Fruit fly (Drosophila melanogaster) whole organism, embryonic: Measurements from ENCODE around the gene Pex10.

ENCODE experiments used
- Ada2b ChIP-seq: fragments of 200-800 bp; sonication (Bioruptor generic); IDR thresholded peaks from 2 replicates; pipeline ENCODE4 v1.3.6; 2022; ENCODE audit warnings: missing biosample characterization, missing genetic modification characterization
- Antp ChIP-seq: fragments of 200-800 bp; sonication (Bioruptor generic); optimal IDR thresholded peaks from 3 replicates; lab custom pipeline; 2016; ENCODE audit warnings: missing biosample characterization, missing genetic modification characterization
- Atf3 ChIP-seq: fragments of 200-800 bp; sonication (Bioruptor generic); optimal IDR thresholded peaks from 3 replicates; lab custom pipeline; 2016; ENCODE audit warnings: missing biosample characterization, missing genetic modification characterization
- CG10209 ChIP-seq: fragments of 200-800 bp; sonication (Bioruptor generic); optimal IDR thresholded peaks from 3 replicates; lab custom pipeline; 2017; ENCODE audit warnings: missing biosample characterization, mild to moderate bottlenecking, missing genetic modification characterization, missing genetic modification reagents
- CG10543 ChIP-seq: fragments of 200-800 bp; sonication (Bioruptor generic); optimal IDR thresholded peaks from 3 replicates; lab custom pipeline; 2017; ENCODE audit warnings: missing biosample characterization, mild to moderate bottlenecking, missing genetic modification characterization, moderate library complexity
- CG11695 ChIP-seq: fragments of 200-800 bp; sonication (Bioruptor generic); IDR thresholded peaks from 3 replicates; pipeline ENCODE4 v1.3.6; 2022; ENCODE audit warnings: missing biosample characterization, missing genetic modification characterization
- CG11696 ChIP-seq: fragments of 200-800 bp; sonication (Bioruptor generic); IDR thresholded peaks from 2 replicates; pipeline ENCODE4 v1.3.6; 2022; ENCODE audit warnings: missing biosample characterization, missing genetic modification characterization
- CG11723 ChIP-seq: fragments of 200-800 bp; sonication (Bioruptor generic); optimal IDR thresholded peaks from 2 replicates; lab custom pipeline; 2017; ENCODE audit warnings: missing biosample characterization, mild to moderate bottlenecking, missing genetic modification characterization
- CG12104 ChIP-seq: fragments of 200-800 bp; sonication (Bioruptor generic); optimal IDR thresholded peaks from 3 replicates; lab custom pipeline; 2016; ENCODE audit warnings: missing biosample characterization, missing genetic modification characterization
- CG12391 ChIP-seq: fragments of 200-800 bp; sonication (Bioruptor generic); optimal IDR thresholded peaks from 3 replicates; lab custom pipeline; 2018; ENCODE audit warnings: missing biosample characterization, mild to moderate bottlenecking, missing genetic modification characterization, moderate library complexity
- CG12769 ChIP-seq: fragments of 200-800 bp; sonication (Bioruptor generic); optimal IDR thresholded peaks from 2 replicates; lab custom pipeline; 2019; ENCODE audit warnings: missing biosample characterization, mild to moderate bottlenecking, missing genetic modification characterization, moderate library complexity
- CG13287 ChIP-seq: fragments of 200-800 bp; sonication (Bioruptor generic); IDR thresholded peaks from 2 replicates; pipeline ENCODE4 v1.3.6; 2022; ENCODE audit warnings: missing biosample characterization, missing genetic modification characterization; ENCODE audit not compliant: partially characterized antibody
- CG1602 ChIP-seq: fragments of 200-800 bp; sonication (Bioruptor generic); optimal IDR thresholded peaks from 3 replicates; lab custom pipeline; 2016; ENCODE audit warnings: missing biosample characterization, missing genetic modification characterization
- CG16813 ChIP-seq: fragments of 200-800 bp; sonication (Bioruptor generic); IDR thresholded peaks from 3 replicates; pipeline ENCODE4 v1.3.6; 2022; ENCODE audit warnings: missing biosample characterization, missing genetic modification characterization; ENCODE audit not compliant: partially characterized antibody
- CG17361 ChIP-seq: fragments of 200-800 bp; sonication (Bioruptor generic); IDR thresholded peaks from 3 replicates; pipeline ENCODE4 v1.3.6; 2022; ENCODE audit warnings: missing biosample characterization, missing genetic modification characterization
- CG17802 ChIP-seq: fragments of 200-800 bp; sonication (Bioruptor generic); optimal IDR thresholded peaks from 2 replicates; lab custom pipeline; 2018; ENCODE audit warnings: missing biosample characterization, mild to moderate bottlenecking, missing genetic modification characterization, moderate library complexity
- CG3065 ChIP-seq: fragments of 200-800 bp; sonication (Bioruptor generic); optimal IDR thresholded peaks from 2 replicates; lab custom pipeline; 2016; ENCODE audit warnings: missing biosample characterization, missing genetic modification characterization
- CG31365 ChIP-seq: fragments of 200-800 bp; sonication (Bioruptor generic); optimal IDR thresholded peaks from 2 replicates; lab custom pipeline; 2018; ENCODE audit warnings: missing biosample characterization, mild to moderate bottlenecking, missing genetic modification characterization
- CG4328 ChIP-seq: fragments of 200-800 bp; sonication (Bioruptor generic); optimal IDR thresholded peaks from 3 replicates; lab custom pipeline; 2017; ENCODE audit warnings: missing biosample characterization, missing genetic modification reagents, missing genetic modification characterization
- CG6813 ChIP-seq: fragments of 200-800 bp; sonication (Bioruptor generic); optimal IDR thresholded peaks from 2 replicates; lab custom pipeline; 2017; ENCODE audit warnings: missing biosample characterization, missing genetic modification characterization, mild to moderate bottlenecking, moderate library complexity, missing genetic modification reagents
- CG8290 ChIP-seq, 3 experiments: fragments of 200-800 bp; sonication (Bioruptor generic); optimal IDR thresholded peaks; 2 replicates each; lab custom pipeline; 2016 to 2019; ENCODE audit warnings: missing biosample characterization in 3 of 3, missing genetic modification characterization in 3 of 3, mild to moderate bottlenecking in 2 of 3, moderate library complexity in 1 of 3
- CG9876 ChIP-seq: fragments of 200-800 bp; sonication (Bioruptor generic); optimal IDR thresholded peaks from 2 replicates; lab custom pipeline; 2016; ENCODE audit warnings: missing biosample characterization, missing genetic modification characterization
- Dip3 ChIP-seq: fragments of 200-800 bp; sonication (Bioruptor generic); optimal IDR thresholded peaks from 3 replicates; lab custom pipeline; 2016; ENCODE audit warnings: missing biosample characterization, missing genetic modification characterization
- HmgZ ChIP-seq: fragments of 200-800 bp; sonication (Bioruptor generic); optimal IDR thresholded peaks from 2 replicates; lab custom pipeline; 2018; ENCODE audit warnings: missing biosample characterization, mild to moderate bottlenecking, missing genetic modification characterization
- Lim3 ChIP-seq: fragments of 200-800 bp; sonication (Bioruptor generic); IDR thresholded peaks from 2 replicates; pipeline ENCODE4 v1.3.6; 2022; ENCODE audit warnings: missing biosample characterization, missing genetic modification characterization
- NC2β ChIP-seq: fragments of 200-800 bp; sonication (Bioruptor generic); optimal IDR thresholded peaks from 2 replicates; lab custom pipeline; 2016; ENCODE audit warnings: missing biosample characterization, missing genetic modification characterization
- Nf-YA ChIP-seq: fragments of 200-800 bp; sonication (Bioruptor generic); IDR thresholded peaks from 2 replicates; pipeline ENCODE4 v1.3.6; 2022; ENCODE audit warnings: missing biosample characterization, missing genetic modification characterization
- Ravus ChIP-seq: fragments of 200-800 bp; sonication (Bioruptor generic); IDR thresholded peaks from 2 replicates; pipeline ENCODE4 v1.3.6; 2022; ENCODE audit warnings: missing biosample characterization, missing genetic modification characterization
- Taf1 ChIP-seq: fragments of 200-800 bp; sonication (Bioruptor generic); IDR thresholded peaks from 2 replicates; pipeline ENCODE4 v1.3.6; 2022; ENCODE audit warnings: missing biosample characterization, missing genetic modification characterization
- YL-1 ChIP-seq: fragments of 200-800 bp; sonication (Bioruptor generic); optimal IDR thresholded peaks from 3 replicates; lab custom pipeline; 2017; ENCODE audit warnings: missing biosample characterization, mild to moderate bottlenecking, missing genetic modification characterization
- bigmax ChIP-seq: fragments of 200-800 bp; sonication (Bioruptor generic); optimal IDR thresholded peaks from 2 replicates; lab custom pipeline; 2018; ENCODE audit warnings: missing biosample characterization, mild to moderate bottlenecking, missing genetic modification characterization
- eve ChIP-seq, 2 experiments: fragments of >200 bp; optimal IDR thresholded peaks; 2 replicates each; lab custom pipeline; 2017; ENCODE audit warnings: missing biosample characterization in 2 of 2, missing genetic modification characterization in 2 of 2
- fru ChIP-seq: fragments of >200 bp; optimal IDR thresholded peaks from 2 replicates; lab custom pipeline; 2017
- gcm2 ChIP-seq: fragments of 200-800 bp; sonication (Bioruptor generic); optimal IDR thresholded peaks from 2 replicates; lab custom pipeline; 2016; ENCODE audit warnings: missing biosample characterization, missing genetic modification characterization
- gt ChIP-seq: fragments of 200-800 bp; sonication (Bioruptor generic); IDR thresholded peaks from 2 replicates; pipeline ENCODE4 v1.3.6; 2022; ENCODE audit warnings: missing biosample characterization, missing genetic modification characterization
- ind ChIP-seq: fragments of 200-800 bp; sonication (Bioruptor generic); optimal IDR thresholded peaks from 3 replicates; lab custom pipeline; 2016; ENCODE audit warnings: missing biosample characterization, missing genetic modification characterization
- jing ChIP-seq: fragments of 200-800 bp; sonication (Bioruptor generic); optimal IDR thresholded peaks from 2 replicates; lab custom pipeline; 2018; ENCODE audit warnings: missing biosample characterization, mild to moderate bottlenecking, missing genetic modification characterization
- kay ChIP-seq: fragments of 200-800 bp; sonication (Bioruptor generic); optimal IDR thresholded peaks from 2 replicates; lab custom pipeline; 2016; ENCODE audit warnings: missing biosample characterization, missing genetic modification characterization
- luna ChIP-seq: fragments of 200-800 bp; sonication (Bioruptor generic); optimal IDR thresholded peaks from 2 replicates; lab custom pipeline; 2016; ENCODE audit warnings: missing biosample characterization, missing genetic modification characterization
- nmo ChIP-seq: fragments of 200-800 bp; sonication (Bioruptor generic); optimal IDR thresholded peaks from 2 replicates; lab custom pipeline; 2018; ENCODE audit warnings: missing biosample characterization, mild to moderate bottlenecking, missing genetic modification characterization, moderate library complexity
- oc ChIP-seq: fragments of 200-800 bp; sonication (Bioruptor generic); optimal IDR thresholded peaks from 2 replicates; lab custom pipeline; 2018; ENCODE audit warnings: missing biosample characterization, mild to moderate bottlenecking, missing genetic modification characterization, moderate library complexity
- ro ChIP-seq: fragments of 200-800 bp; sonication (Bioruptor generic); IDR thresholded peaks from 2 replicates; pipeline ENCODE4 v1.3.6; 2022; ENCODE audit warnings: missing biosample characterization, missing genetic modification characterization
- run ChIP-seq: fragments of 200-800 bp; sonication (Bioruptor generic); optimal IDR thresholded peaks from 3 replicates; lab custom pipeline; 2018; ENCODE audit warnings: missing biosample characterization, mild to moderate bottlenecking, missing genetic modification characterization
- slou ChIP-seq: fragments of 200-800 bp; sonication (Bioruptor generic); optimal IDR thresholded peaks from 3 replicates; lab custom pipeline; 2016; ENCODE audit warnings: missing biosample characterization, missing genetic modification characterization
- sna ChIP-seq: fragments of 200-800 bp; sonication (Bioruptor generic); IDR thresholded peaks from 2 replicates; pipeline ENCODE4 v1.3.6; 2022; ENCODE audit warnings: missing biosample characterization, missing genetic modification characterization; ENCODE audit not compliant: partially characterized antibody
- sr ChIP-seq: fragments of 200-800 bp; sonication (Bioruptor generic); IDR thresholded peaks from 3 replicates; pipeline ENCODE4 v1.3.6; 2022; ENCODE audit warnings: missing biosample characterization, missing genetic modification characterization
- tup ChIP-seq: fragments of 200-800 bp; sonication (Bioruptor generic); optimal IDR thresholded peaks from 2 replicates; lab custom pipeline; 2016; ENCODE audit warnings: missing biosample characterization, mild to moderate bottlenecking, missing genetic modification characterization, moderate library complexity
- vvl ChIP-seq: fragments of 200-800 bp; sonication (Bioruptor generic); IDR thresholded peaks from 2 replicates; pipeline ENCODE4 v1.3.6; 2022; ENCODE audit warnings: missing biosample characterization, missing genetic modification characterization
- wek ChIP-seq: fragments of 200-800 bp; sonication (Bioruptor generic); optimal IDR thresholded peaks from 3 replicates; lab custom pipeline; 2018; ENCODE audit warnings: missing biosample characterization, mild to moderate bottlenecking, missing genetic modification characterization, moderate library complexity

Pex10 gene

DNA sequence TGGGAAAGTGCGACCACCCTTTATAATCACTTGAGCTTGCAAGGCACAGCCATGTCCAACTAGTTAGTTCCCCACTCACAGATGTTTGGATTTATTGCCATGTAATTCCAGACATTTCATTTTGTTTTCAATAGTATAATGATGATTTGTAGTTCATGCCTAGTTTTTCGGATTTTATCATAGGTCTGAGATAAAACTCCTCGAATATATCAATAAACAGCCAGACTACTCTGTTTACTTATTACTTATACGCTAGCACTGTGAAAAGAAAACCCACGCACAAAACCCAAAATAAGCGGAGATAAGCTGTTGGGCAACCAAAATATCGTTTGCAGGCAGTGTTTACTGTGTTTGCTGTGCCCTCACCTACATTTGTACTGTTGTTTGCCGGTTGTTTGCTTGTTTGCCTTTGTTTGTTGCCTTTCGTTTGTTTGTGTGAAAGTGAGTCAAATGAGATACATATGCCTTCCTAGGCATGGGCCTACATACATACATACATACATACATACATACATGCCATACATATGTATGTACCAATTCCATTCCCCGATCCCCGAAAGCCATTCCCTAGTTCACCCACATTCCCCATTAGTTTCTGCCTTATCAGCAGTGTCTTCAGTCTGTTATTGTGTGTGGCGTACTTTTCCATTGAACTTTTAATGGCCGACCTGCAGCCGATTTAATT lies 21.3 kb downstream of the Pex10 start (continued):
- TF ChIP-seq CG10209 (GFP tag; lab: Kevin White, UChicago) (peak; percentile 81), sna (GFP tag; lab: Robert Waterston, UW) (no peak), gt (GFP tag; lab: Robert Waterston, UW) (no peak), nmo (GFP tag; lab: Kevin White, UChicago) (peak; percentile 63), ro (GFP tag; lab: Robert Waterston, UW) (no peak), CG4328 (GFP tag; lab: Kevin White, UChicago) (peak; percentile 71), HmgZ (tag; lab: Kevin White, UChicago) (peak; percentile 62), sr (GFP tag; lab: Robert Waterston, UW) (peak; percentile 72; the same call in 2 of the 3 replicates), slou (GFP tag; lab: Kevin White, UChicago) (no peak), CG3065 (peak; percentile 29), kay (peak; percentile 41), CG12391 (tag; lab: Kevin White, UChicago) (peak; percentile 64), Atf3 (peak; percentile 7), YL-1 (GFP tag; lab: Kevin White, UChicago) (peak; percentile 52), CG11695 (peak; percentile 55), fru (lab: Kevin White, UChicago) (no peak), CG9876 (GFP tag; lab: Kevin White, UChicago) (peak; percentile 44), ind (GFP tag; lab: Kevin White, UChicago) (peak; percentile 60), CG17361 (peak; percentile 65; the same call in 2 of the 3 replicates), CG12104 (GFP tag; lab: Kevin White, UChicago) (peak; percentile 63), Ada2b (GFP tag; lab: Robert Waterston, UW) (0 out of 2 replicates have a peak, but pooled peaks have one; percentile 4), CG12769 (peak; percentile 50), CG6813 (GFP tag; lab: Kevin White, UChicago) (peak; percentile 93), run (tag; lab: Kevin White, UChicago) (peak; percentile 43), jing (GFP tag; lab: Kevin White, UChicago) (peak; percentile 46), CG16813 (GFP tag; lab: Robert Waterston, UW) (no peak), Antp (GFP tag; lab: Kevin White, UChicago) (peak; percentile 68), Taf1 (GFP tag; lab: Robert Waterston, UW) (peak; percentile 16; the same call in 1 of the 2 replicates), CG8290 (GFP tag; optimal IDR thresholded peaks at IDR 0.05; lab: Kevin White, UChicago) (peak; percentile 88), CG8290 (tag; optimal IDR thresholded peaks at IDR 0.05; lab: Kevin White, UChicago) (peak; percentile 60 to 91), oc (peak; percentile 93), vvl (peak; percentile 37), CG10543 (GFP tag; lab: Kevin White, UChicago) (peak; percentile 48), eve (GFP tag; optimal IDR thresholded peaks at IDR 0.05; lab: Kevin White, UChicago) (peak in 1 of 2 experiments; percentile 87), NC2β (GFP tag; lab: Kevin White, UChicago) (peak; percentile 50), Ravus (GFP tag; lab: Robert Waterston, UW) (no peak), CG1602 (GFP tag; lab: Kevin White, UChicago) (peak; percentile 72), CG17802 (tag; lab: Kevin White, UChicago) (peak; percentile 58), CG11723 (GFP tag; lab: Kevin White, UChicago) (peak; percentile 54), CG13287 (no peak), wek (GFP tag; lab: Kevin White, UChicago) (peak; percentile 76), CG31365 (tag; lab: Kevin White, UChicago) (peak; percentile 62), gcm2 (GFP tag; lab: Kevin White, UChicago) (peak; percentile 1), Nf-YA (GFP tag; lab: Robert Waterston, UW) (peak; percentile 57; the same call in 1 of the 2 replicates), tup (GFP tag; lab: Kevin White, UChicago) (peak; percentile 25), Lim3 (no peak), bigmax (GFP tag; lab: Kevin White, UChicago) (peak; percentile 1), luna (GFP tag; lab: Kevin White, UChicago) (no peak), CG11696 (GFP tag; lab: Robert Waterston, UW) (peak; percentile 93), Dip3 (peak; percentile 17)
